Worm (Caenorhabditis elegans) whole organism, L4/young adult: Measurements from ENCODE around the gene jnk-1.
A peak's percentile ranks its signal among the peaks of the same experiment; 100 is the strongest.

Source experiments
- W03F9.2 ChIP-seq: fragments of 150-350 bp; optimal IDR thresholded peaks from 2 replicates; lab custom pipeline; 2014; ENCODE audit warnings: missing biosample characterization, missing genetic modification characterization
- dao-5 ChIP-seq: sonication (generic microtip); optimal IDR thresholded peaks from 2 replicates; lab custom pipeline; 2016; ENCODE audit warnings: missing genotype, missing genetic modification characterization, moderate library complexity, missing compliant biosample characterization
- him-1 ChIP-seq: sonication (generic microtip); optimal IDR thresholded peaks from 2 replicates; lab custom pipeline; 2016; ENCODE audit warnings: missing genotype, missing genetic modification reagents, missing genetic modification characterization, missing compliant biosample characterization

jnk-1 gene

DNA sequence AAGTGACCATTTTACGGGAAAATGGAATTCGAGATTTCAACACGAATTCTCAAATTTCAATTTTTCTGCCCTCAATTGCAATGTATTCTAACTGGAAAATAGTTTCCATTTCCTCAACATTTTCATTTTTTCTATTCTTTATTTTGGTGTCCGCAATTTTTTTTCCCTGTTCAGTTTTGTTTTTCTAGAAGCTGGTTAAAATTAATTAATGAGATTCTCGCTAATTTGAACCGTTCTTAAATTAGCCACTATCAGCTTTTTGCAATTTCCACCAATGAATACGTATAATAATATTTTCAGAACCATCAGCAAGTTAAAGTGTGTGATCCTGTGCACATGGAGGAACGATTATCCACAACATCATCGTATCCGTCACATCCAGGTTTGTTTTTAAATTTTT lies at the start of gene jnk-1:
TSS of gene jnk-1 (plus strand) at position 301 of the 400 bp plus-strand sequence.
- no peak for TF ChIP-seq W03F9.2 (tag; lab: Kevin White, UChicago)

DNA sequence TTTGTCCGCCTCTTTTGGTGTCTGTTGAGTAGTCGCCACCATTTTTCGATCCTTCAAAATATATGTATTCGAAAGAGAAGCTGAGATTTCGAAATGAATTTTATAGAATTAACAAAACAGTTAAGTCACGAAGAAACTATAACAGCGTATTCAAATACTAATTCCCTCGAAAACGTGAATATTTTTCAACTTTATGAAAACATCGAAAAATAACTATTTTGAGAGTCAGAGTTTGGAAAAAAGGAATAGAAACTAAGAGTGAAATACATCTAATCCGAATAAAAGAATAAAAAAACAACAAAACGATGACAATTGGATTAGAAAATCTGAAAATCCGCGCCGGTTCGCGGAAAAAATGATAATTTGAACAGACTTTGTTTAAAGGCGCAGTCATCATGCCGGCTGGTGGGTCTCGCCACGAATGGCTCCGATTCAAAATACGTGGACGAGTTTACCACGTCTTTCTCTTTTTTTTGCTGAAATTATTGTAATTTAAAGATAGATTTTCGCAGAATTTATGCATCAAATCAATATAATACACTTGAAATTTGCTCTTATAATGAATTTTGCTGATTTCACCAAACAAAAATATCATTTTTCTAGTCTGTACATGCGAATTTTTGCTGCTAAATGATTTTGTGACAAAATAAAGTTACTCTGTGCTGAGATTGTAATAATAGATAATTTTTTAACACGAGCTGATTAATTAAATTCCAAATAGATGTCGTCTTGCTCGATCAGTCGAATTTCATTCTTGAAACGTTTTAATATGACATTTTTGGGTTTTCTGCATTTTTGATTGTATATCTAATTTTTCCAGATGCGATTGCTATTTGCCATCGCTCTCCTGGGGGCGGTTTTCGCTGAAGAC lies 47.3 kb upstream of the jnk-1 start, which contains the start of the genes rpn-1 and ribo-1:
TSS of gene rpn-1 (minus strand) at position 51 of the 871 bp plus-strand sequence.
TSS of gene ribo-1 (plus strand) at position 821 of the 871 bp plus-strand sequence.
- TF ChIP-seq W03F9.2 (tag; lab: Kevin White, UChicago), result peak; percentile 60
- TF ChIP-seq him-1, result no peak

ce11 chrIV:6912851-6913588 lies 44.4 kb upstream of the jnk-1 start, which contains the start of gene T22D1.3:
Gene T22D1.3 (plus strand): TSS chrIV:6913538.
- TF ChIP-seq him-1, result no peak
- TF ChIP-seq dao-5 (tag; lab: Kevin White, UChicago), result no peak
- no peak for TF ChIP-seq W03F9.2 (tag; lab: Kevin White, UChicago)

ce11 chrIV:6916831-6917230 lies 40.6 kb upstream of the jnk-1 start:
- TF ChIP-seq dao-5 (tag; lab: Kevin White, UChicago) (no peak), him-1 (no peak), W03F9.2 (tag; lab: Kevin White, UChicago) (no peak)

ce11 chrIV:6919318-6919717 lies 38.1 kb upstream of the jnk-1 start, which contains the start of gene ruvb-2:
Gene ruvb-2 (minus strand): TSS chrIV:6919406.
- TF ChIP-seq him-1 (peak; percentile 30), dao-5 (tag; lab: Kevin White, UChicago) (no peak), W03F9.2 (tag; lab: Kevin White, UChicago) (peak; percentile 92)

DNA sequence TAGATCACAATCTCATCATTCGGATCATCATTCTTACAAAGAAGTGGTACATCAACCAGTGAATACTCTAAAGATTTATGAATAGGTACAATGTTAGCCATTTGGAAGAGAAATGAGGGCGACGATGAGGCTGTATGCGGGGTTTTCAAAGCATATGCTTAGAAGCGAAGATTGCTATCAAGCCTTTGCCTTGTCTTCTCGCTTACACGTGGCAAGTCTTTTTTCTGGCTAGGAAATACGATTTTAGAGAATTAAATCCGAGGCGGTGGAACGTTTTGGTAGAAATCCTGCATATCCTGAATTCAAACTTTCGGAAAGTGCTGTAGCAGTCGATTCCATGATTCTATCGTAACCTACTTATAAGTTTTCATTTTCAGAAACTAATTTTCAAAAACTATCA lies 37.4 kb upstream of the jnk-1 start, which contains the start of gene T22D1.18:
TSS of gene T22D1.18 (minus strand) at position 101 of the 400 bp plus-strand sequence.
- TF ChIP-seq W03F9.2 (tag; lab: Kevin White, UChicago), result no peak
- TF ChIP-seq him-1, result no peak
- TF ChIP-seq dao-5 (tag; lab: Kevin White, UChicago), result no peak

DNA sequence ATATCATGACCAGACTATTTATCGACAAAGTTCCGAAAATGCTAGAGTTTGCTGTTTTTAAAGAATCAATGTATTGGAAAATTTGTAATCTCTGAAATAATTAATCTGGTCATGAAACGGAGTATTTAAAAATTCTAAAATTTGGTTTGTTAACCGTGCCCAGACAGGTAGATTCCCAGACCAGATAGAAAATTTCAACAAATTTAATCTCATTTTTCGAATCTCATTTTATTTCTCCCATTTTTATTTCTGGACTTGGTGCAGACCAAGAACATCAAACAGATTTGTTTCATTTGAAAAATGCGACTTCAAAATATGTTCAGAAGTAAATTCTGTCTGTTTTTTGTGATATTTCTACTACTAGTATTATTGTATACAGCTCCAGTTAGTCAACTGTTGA lies 34.4 kb upstream of the jnk-1 start, which contains the start of gene T22D1.1:
TSS of gene T22D1.1 (plus strand) at position 301 of the 400 bp plus-strand sequence.
- no peak for TF ChIP-seq him-1

DNA sequence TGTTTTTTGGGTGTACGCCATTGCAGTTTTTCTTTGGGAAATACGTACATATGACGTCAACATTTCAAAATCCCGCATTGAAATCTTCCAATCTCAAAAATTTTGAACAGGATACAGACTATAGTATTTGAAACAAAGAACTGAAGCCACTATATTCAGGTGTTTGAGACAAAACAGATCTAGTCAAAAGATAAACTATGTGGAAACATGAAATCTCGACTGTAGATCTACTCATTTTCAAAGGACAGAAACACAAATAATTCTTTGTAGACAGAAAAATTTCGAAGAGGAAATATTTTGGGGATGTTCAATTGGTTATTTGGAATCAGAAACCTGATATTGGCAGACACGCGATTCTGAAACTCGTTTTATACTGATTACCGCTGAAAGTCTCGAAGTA lies 31.9 kb upstream of the jnk-1 start:
- no peak for TF ChIP-seq dao-5 (tag; lab: Kevin White, UChicago)
- no peak for TF ChIP-seq him-1
- no peak for TF ChIP-seq W03F9.2 (tag; lab: Kevin White, UChicago)

- TF ChIP-seq him-1 (no peak), W03F9.2 (tag; lab: Kevin White, UChicago) (no peak), dao-5 (tag; lab: Kevin White, UChicago) (no peak)
Measured at ce11 chrIV:6928417-6928816, 29.0 kb upstream of the jnk-1 start, which contains the start of gene cest-6. Gene cest-6 (minus strand): TSS chrIV:6928517.

- TF ChIP-seq dao-5 (tag; lab: Kevin White, UChicago) (no peak), W03F9.2 (tag; lab: Kevin White, UChicago) (no peak), him-1 (no peak)
Measured at ce11 chrIV:6937548-6937947, 19.9 kb upstream of the jnk-1 start, which contains the start of gene npr-12. Gene npr-12 (minus strand): TSS chrIV:6937648.

DNA sequence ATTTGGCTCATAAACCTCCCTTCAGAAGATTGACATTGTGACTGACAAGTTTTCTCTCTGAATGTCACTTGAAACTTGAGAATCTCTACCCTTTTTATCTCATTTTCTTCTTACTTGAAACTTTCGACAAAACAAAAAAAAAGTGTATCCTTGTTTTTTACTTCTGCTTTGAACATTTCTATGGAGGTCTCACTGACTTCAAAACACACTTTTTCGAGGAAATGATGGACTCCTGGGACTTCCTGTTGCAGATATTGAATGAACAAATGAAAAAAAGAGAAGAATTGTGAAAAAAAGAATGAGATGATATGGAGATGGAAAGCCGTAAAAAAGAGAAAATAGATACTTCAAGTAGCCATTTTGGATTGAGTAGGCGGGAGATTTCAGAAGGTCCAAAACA lies 16.3 kb upstream of the jnk-1 start:
- TF ChIP-seq him-1 (no peak), W03F9.2 (tag; lab: Kevin White, UChicago) (no peak), dao-5 (tag; lab: Kevin White, UChicago) (no peak)

DNA sequence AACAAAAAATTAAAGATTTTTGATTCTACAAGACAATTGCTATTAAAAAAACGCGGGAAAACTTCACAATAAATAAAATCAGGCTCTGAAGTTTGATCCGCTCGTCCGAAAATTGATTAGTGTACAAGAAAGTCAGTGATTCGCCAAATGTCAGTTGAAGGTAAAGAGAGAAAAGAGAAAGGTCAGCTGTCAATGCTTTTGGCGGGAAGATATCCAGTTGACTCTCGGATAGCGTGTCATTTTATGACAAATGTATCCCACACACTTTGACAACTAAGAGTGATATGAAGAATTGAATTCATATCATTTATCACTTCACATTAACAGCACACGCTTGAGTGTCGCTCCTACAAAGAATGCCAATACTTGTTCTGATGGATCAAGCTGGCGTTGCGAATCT lies 10.6 kb upstream of the jnk-1 start:
- TF ChIP-seq dao-5 (tag; lab: Kevin White, UChicago), result no peak

ce11 chrIV:6951259-6951658 lies 6.2 kb upstream of the jnk-1 start:
- TF ChIP-seq him-1 (no peak), dao-5 (tag; lab: Kevin White, UChicago) (no peak), W03F9.2 (tag; lab: Kevin White, UChicago) (no peak)

DNA sequence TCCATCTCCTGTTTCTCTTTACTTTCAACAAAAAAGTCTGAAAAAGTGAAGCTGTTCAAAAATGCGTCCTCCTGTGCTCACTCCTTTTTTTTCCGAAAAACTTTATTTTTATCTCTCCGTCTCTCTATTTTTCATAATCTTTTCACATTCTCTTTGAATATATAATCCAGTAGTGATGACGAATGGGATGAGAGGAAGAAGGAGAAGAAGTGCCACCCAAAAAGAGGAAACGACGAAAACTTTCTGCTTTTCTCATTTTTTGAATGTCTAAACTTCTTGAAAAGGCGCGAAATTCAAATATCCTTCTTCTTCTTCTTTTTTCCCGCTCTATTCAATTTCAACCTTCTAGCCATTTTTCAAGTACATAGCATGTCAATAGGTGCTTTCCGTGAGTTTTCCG lies 2.8 kb upstream of the jnk-1 start:
- TF ChIP-seq W03F9.2 (tag; lab: Kevin White, UChicago), result no peak
- TF ChIP-seq dao-5 (tag; lab: Kevin White, UChicago), result no peak
- TF ChIP-seq him-1, result no peak
